Worm (Caenorhabditis elegans) whole organism, young adult: ENCODE results near the gene cnc-8.

Experiments used
- bed-1 ChIP-seq: fragments of 200-800 bp; sonication (Bioruptor generic); IDR thresholded peaks from 2 replicates; pipeline ENCODE4 v1.3.6; 2022; ENCODE audit warnings: missing genetic modification reagents, missing genetic modification characterization, missing compliant biosample characterization
- efl-1 ChIP-seq: fragments of 150-350 bp; optimal IDR thresholded peaks from 2 replicates; lab custom pipeline; 2014; ENCODE audit warnings: missing biosample characterization, missing genetic modification reagents, missing genetic modification characterization
- ets-4 ChIP-seq: fragments of 200-800 bp; sonication (Bioruptor generic); optimal IDR thresholded peaks from 2 replicates; lab custom pipeline; 2018; ENCODE audit warnings: mild to moderate bottlenecking, missing genetic modification characterization, missing compliant biosample characterization
- mcd-1 ChIP-seq: fragments of 200-800 bp; sonication (Bioruptor generic); IDR thresholded peaks from 2 replicates; pipeline ENCODE4 v1.3.6; 2022; ENCODE audit warnings: missing genetic modification reagents, missing genetic modification characterization, missing compliant biosample characterization

ce11 chrX:10319653-10320052, 13.3 kb downstream of the cnc-8 start:
- TF ChIP-seq ets-4 (no peak), efl-1 (GFP tag; lab: Kevin White, UChicago) (no peak), mcd-1 (GFP tag; lab: Robert Waterston, UW) (no peak), bed-1 (GFP tag; lab: Robert Waterston, UW) (no peak)
